Worm (Caenorhabditis elegans) whole organism, L2 larva: ENCODE results near the gene C06E2.2.

Experiments
- R02D3.7 ChIP-seq: fragments of 150-350 bp; optimal IDR thresholded peaks from 2 replicates; lab custom pipeline; 2014; ENCODE audit warnings: missing biosample characterization, missing genetic modification characterization
- ama-1 ChIP-seq: fragments of 150-350 bp; optimal IDR thresholded peaks from 2 replicates; lab custom pipeline; 2018; ENCODE audit warnings: inconsistent platforms
- ceh-82 ChIP-seq: fragments of 150-350 bp; optimal IDR thresholded peaks from 2 replicates; lab custom pipeline; 2014; ENCODE audit warnings: missing biosample characterization, missing genetic modification characterization
- egl-27 ChIP-seq: sonication (generic microtip); optimal IDR thresholded peaks from 3 replicates; lab custom pipeline; 2017; ENCODE audit warnings: missing biosample characterization, missing genetic modification reagents, missing genetic modification characterization
- fos-1 ChIP-seq: fragments of 150-350 bp; optimal IDR thresholded peaks from 2 replicates; lab custom pipeline; 2014; ENCODE audit warnings: missing biosample characterization, missing genetic modification characterization
- lsy-2 ChIP-seq, 2 experiments: fragments of 150-350 bp in 1 of 2; sonication (generic microtip) in 1 of 2; optimal IDR thresholded peaks; 2 replicates each; lab custom pipeline; 2014 to 2017; ENCODE audit warnings: missing biosample characterization in 2 of 2, missing genetic modification characterization in 2 of 2
- mdl-1 ChIP-seq, 2 experiments: fragments of 150-350 bp in 1 of 2; sonication (generic microtip) in 1 of 2; optimal IDR thresholded peaks; 2 replicates each; lab custom pipeline; 2017; ENCODE audit warnings: missing biosample characterization in 2 of 2, missing genetic modification characterization in 2 of 2
- nhr-10 ChIP-seq: sonication (generic microtip); optimal IDR thresholded peaks from 2 replicates; lab custom pipeline; 2017; ENCODE audit warnings: missing biosample characterization, missing genetic modification characterization
- nhr-77 ChIP-seq: fragments of 150-350 bp; optimal IDR thresholded peaks from 2 replicates; lab custom pipeline; 2014; ENCODE audit warnings: missing biosample characterization, missing genetic modification characterization
- unc-39 ChIP-seq: fragments of 150-350 bp; optimal IDR thresholded peaks from 2 replicates; lab custom pipeline; 2014; ENCODE audit warnings: missing biosample characterization, missing genetic modification characterization
- ztf-11 ChIP-seq: sonication (generic microtip); optimal IDR thresholded peaks from 2 replicates; lab custom pipeline; 2017; ENCODE audit warnings: missing biosample characterization, missing genetic modification characterization

- no peak for TF ChIP-seq fos-1
- TF ChIP-seq ztf-11 (tag; lab: Kevin White, UChicago) = no peak
- TF ChIP-seq R02D3.7 = no peak
- no peak for TF ChIP-seq nhr-10 (tag; lab: Kevin White, UChicago)
- no peak for TF ChIP-seq nhr-77
- TF ChIP-seq ceh-82 (tag; lab: Kevin White, UChicago) = no peak
- no peak for TF ChIP-seq ama-1 (lab: Kevin White, UChicago)
- no peak for TF ChIP-seq lsy-2 (tag; optimal IDR thresholded peaks at IDR 0.05; lab: Kevin White, UChicago)
- no peak for TF ChIP-seq unc-39 (tag; lab: Kevin White, UChicago)
- no peak for TF ChIP-seq egl-27 (tag; lab: Kevin White, UChicago)
- TF ChIP-seq mdl-1 (tag; optimal IDR thresholded peaks at IDR 0.05; lab: Kevin White, UChicago) = no peak
These were observed 2.7 kb downstream of the C06E2.2 start for ce11 chrX:8882162-8882561.
